Worm (Caenorhabditis elegans): Measurements from ENCODE around the gene W04G3.11.
A peak's percentile ranks its signal among the peaks of the same experiment; 100 is the strongest.

W04G3.11 gene

DNA sequence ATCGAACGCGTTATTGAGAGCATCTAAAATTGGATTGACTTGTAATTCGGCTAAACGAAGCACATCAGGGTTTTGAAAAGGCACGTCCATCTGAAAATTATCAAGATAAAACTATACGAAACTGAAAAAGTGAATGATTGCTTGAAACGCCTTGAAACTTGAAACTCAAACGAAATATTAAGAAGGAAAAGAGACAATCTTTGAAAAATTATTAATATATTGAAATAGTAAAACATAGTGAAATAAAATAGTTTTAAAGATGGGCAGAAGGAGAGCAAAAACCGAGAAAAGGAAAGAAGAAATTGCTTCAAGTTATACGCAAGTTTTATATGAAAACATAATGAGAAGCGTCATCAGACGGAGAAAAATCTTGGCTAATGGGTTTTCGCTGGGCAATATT, 9.1 kb downstream of the W04G3.11 start, which contains the start of gene W02H3.3:
Gene W02H3.3, minus strand, starts transcription at position 101 of the 400 bp plus-strand sequence.
- no peak for TF ChIP-seq nhr-77 (tag; optimal IDR thresholded peaks at IDR 0.05)
- TF ChIP-seq lin-39 (tag; optimal IDR thresholded peaks at IDR 0.05) = no peak
- TF ChIP-seq gmeb-1 (tag; optimal IDR thresholded peaks at IDR 0.05) = no peak
- no peak for TF ChIP-seq unc-62 (GFP tag; optimal IDR thresholded peaks at IDR 0.05)
- no peak for TF ChIP-seq ztf-11 (tag; optimal IDR thresholded peaks at IDR 0.05)

DNA sequence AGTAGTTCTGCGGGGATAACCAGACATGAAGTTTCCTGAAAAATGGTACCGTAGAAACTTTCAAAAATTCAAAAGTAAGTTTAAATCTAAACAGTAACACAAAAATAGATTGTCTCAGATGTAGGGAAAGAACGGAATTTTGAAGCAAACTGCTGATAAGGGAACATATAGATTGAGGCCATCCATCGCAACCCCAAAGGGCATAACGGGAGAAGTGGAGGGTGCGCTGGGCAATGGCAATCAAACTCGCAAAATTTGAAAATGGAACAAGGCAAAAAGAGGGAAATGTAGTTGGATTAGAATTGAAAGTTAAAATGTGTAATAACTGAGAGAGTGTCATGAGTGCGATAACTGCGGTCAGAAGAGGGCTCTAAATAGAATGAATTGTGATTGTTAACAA, 14.2 kb downstream of the W04G3.11 start:
- no peak for TF ChIP-seq lin-13 (GFP tag; optimal IDR thresholded peaks at IDR 0.05)
- TF ChIP-seq ztf-1 (GFP tag; conservative IDR thresholded peaks at IDR 0.05) = no peak
- no peak for TF ChIP-seq skn-1 (tag; optimal IDR thresholded peaks at IDR 0.05)
- no peak for TF ChIP-seq mbf-1 (tag; optimal IDR thresholded peaks at IDR 0.05)
- TF ChIP-seq gmeb-1 (tag; optimal IDR thresholded peaks at IDR 0.05) = no peak
- no peak for TF ChIP-seq sma-9 (GFP tag; optimal IDR thresholded peaks at IDR 0.05)
- no peak for TF ChIP-seq sma-9 (tag; optimal IDR thresholded peaks at IDR 0.05)
- TF ChIP-seq zag-1 (tag; optimal IDR thresholded peaks at IDR 0.05) = no peak
- TF ChIP-seq ama-1 (optimal IDR thresholded peaks at IDR 0.05) = no peak
- TF ChIP-seq ZK546.5 (tag; optimal IDR thresholded peaks at IDR 0.05) = no peak

DNA sequence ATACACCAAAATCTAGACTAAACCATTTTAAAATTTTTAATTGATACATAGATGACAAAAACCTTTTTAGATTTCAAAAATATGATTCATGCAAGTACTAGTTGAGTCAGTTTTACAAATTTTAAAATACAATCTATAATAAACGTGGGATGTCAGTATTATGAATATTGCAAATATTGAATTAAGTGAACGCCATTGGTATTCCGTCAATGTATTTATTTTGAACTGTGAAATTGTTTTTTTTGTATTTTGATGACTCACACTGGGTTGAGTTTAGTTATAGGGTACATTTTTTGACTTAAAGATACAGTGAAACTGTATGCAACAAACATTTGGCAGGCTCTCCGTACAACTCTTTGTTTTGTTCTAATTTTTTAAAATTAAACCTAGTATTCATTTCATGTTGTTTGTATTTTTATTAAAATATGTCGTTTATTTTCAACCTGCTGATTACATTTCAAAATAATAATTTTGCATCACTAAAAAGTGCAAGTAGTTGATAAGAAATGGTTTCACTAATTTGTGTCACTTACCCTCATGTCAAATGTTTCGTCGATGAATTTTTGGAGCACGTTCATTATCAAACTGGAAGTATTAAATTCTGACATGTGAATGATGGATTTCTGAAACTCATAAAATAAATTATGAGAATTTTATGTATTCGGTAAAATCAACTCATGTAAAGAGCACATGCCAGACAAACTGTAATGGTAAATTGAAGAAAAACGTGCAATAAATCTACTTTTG, 16.1 kb downstream of the W04G3.11 start, which contains the start of gene W02H3.1:
Gene W02H3.1, minus strand, starts transcription at position 578 of the 747 bp plus-strand sequence.
- no peak for TF ChIP-seq F13H6.1 (tag; optimal IDR thresholded peaks at IDR 0.05)
- no peak for TF ChIP-seq sma-9 (GFP tag; optimal IDR thresholded peaks at IDR 0.05)
- no peak for TF ChIP-seq sma-9 (tag; optimal IDR thresholded peaks at IDR 0.05)
- TF ChIP-seq aly-2 (tag; optimal IDR thresholded peaks at IDR 0.05) = no peak
- no peak for TF ChIP-seq unc-39 (tag; optimal IDR thresholded peaks at IDR 0.05)
- TF ChIP-seq crh-2 (tag; optimal IDR thresholded peaks at IDR 0.05) = no peak
- peak; percentile 81 for TF ChIP-seq fos-1 (tag; optimal IDR thresholded peaks at IDR 0.05)
- TF ChIP-seq nhr-11 (tag; optimal IDR thresholded peaks at IDR 0.05) = no peak
- no peak for TF ChIP-seq unc-62 (GFP tag; optimal IDR thresholded peaks at IDR 0.05)

DNA sequence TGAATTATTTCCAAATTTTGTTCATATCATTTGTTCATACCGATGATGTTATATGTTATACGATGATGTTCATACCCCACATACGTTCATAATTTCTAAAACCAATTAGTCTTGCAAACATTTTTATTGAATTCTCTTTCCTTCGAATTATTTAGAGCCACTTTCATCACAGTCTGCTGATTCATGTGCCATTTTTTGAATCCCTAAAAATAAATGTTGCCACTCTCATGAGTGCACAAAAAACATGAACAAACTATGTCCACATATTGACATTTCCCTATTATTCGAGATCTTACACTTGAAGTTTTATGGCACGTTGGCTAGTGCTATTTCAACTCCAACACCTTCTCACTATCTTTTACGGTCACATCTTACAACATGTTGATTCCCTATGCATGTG, 18.1 kb downstream of the W04G3.11 start, which contains the start of gene clc-17:
Gene clc-17, plus strand, starts transcription at position 301 of the 400 bp plus-strand sequence.
- TF ChIP-seq lin-39 (tag; optimal IDR thresholded peaks at IDR 0.05) (no peak), unc-62 (GFP tag; optimal IDR thresholded peaks at IDR 0.05) (no peak), nhr-23 (tag; optimal IDR thresholded peaks at IDR 0.05) (no peak), Y55F3AM.14 (GFP tag; optimal IDR thresholded peaks at IDR 0.05) (no peak), nhr-6 (tag; optimal IDR thresholded peaks at IDR 0.05) (no peak), nhr-129 (tag; optimal IDR thresholded peaks at IDR 0.05) (no peak), mbf-1 (tag; optimal IDR thresholded peaks at IDR 0.05) (no peak)

DNA sequence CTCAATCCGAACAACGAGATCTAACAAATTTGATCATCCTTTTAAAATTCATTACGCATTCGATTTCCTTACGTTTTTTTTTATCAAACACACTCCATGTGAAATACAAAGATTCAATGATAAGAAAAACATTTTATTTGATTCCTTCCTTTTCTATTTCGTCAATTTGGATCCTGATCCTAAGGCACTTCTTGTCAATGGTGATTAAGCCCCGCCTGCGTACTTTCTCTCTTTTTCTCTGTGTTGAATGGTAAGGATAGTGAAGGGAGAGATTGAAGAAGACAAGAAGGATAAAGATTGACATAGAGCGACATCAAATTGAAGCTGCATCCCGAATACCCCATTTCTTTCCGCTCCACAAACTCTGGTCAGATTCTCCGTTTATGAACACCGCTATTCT, 20.2 kb downstream of the W04G3.11 start, which contains the start of gene grd-1:
Gene grd-1, plus strand, starts transcription at position 241 of the 400 bp plus-strand sequence.
- TF ChIP-seq sem-4 (tag; optimal IDR thresholded peaks at IDR 0.05) = no peak

DNA sequence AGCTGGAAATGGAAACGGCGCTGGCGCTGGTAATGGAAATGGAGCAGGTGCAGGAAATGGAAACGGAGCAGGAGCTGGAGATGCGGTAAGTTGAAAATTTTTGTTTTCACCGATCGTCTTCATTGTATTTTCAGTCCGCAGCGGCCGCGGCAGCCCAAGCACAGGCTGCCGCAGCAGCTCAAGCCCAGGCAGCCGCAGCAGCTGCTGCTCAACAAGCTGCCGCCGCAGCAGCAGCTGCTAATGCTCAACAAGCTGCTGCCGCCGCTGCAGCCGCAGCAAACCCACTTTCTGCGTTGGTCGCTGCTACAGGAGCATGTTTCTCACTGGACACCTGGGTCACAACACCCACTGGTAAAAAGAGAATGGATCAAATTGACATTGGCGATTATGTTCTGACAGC, 25.4 kb downstream of the W04G3.11 start:
- TF ChIP-seq zag-1 (tag; optimal IDR thresholded peaks at IDR 0.05) = no peak
- TF ChIP-seq aly-2 (tag; optimal IDR thresholded peaks at IDR 0.05) = no peak
- no peak for TF ChIP-seq nhr-25 (tag; optimal IDR thresholded peaks at IDR 0.05)
- TF ChIP-seq nhr-77 (tag; optimal IDR thresholded peaks at IDR 0.05) = no peak
- no peak for TF ChIP-seq nhr-11 (tag; optimal IDR thresholded peaks at IDR 0.05)
- TF ChIP-seq nhr-21 (tag; optimal IDR thresholded peaks at IDR 0.05) = no peak
- no peak for TF ChIP-seq sma-3 (GFP tag; optimal IDR thresholded peaks at IDR 0.05)
- no peak for TF ChIP-seq gmeb-1 (tag; optimal IDR thresholded peaks at IDR 0.05)
- TF ChIP-seq fos-1 (tag; optimal IDR thresholded peaks at IDR 0.05) = no peak
- no peak for TF ChIP-seq unc-55 (GFP tag; optimal IDR thresholded peaks at IDR 0.05)
- TF ChIP-seq ztf-4 (tag; optimal IDR thresholded peaks at IDR 0.05) = no peak
- TF ChIP-seq R02D3.7 (tag; optimal IDR thresholded peaks at IDR 0.05) = no peak
